Worm (Caenorhabditis elegans): ENCODE data around the gene sup-1.

sup-1 gene

ce11 chrIII:11696273-11696672 lies 41.2 kb downstream of the sup-1 start, which contains the start of gene Y41C4A.6:
Gene Y41C4A.6, plus strand, starts transcription at chrIII:11696573.
- TF ChIP-seq daf-12 (tag; optimal IDR thresholded peaks at IDR 0.05) (no peak), nhr-23 (tag; optimal IDR thresholded peaks at IDR 0.05) (no peak), lsy-12 (tag; optimal IDR thresholded peaks at IDR 0.05) (no peak), skn-1 (tag; optimal IDR thresholded peaks at IDR 0.05) (no peak), lin-39 (tag; optimal IDR thresholded peaks at IDR 0.05) (no peak), ceh-16 (tag; optimal IDR thresholded peaks at IDR 0.05) (no peak), nhr-11 (tag; optimal IDR thresholded peaks at IDR 0.05) (no peak), aly-2 (tag; optimal IDR thresholded peaks at IDR 0.05) (no peak), fos-1 (tag; optimal IDR thresholded peaks at IDR 0.05) (no peak), sea-2 (GFP tag; optimal IDR thresholded peaks at IDR 0.05) (no peak), hmg-11 (tag; optimal IDR thresholded peaks at IDR 0.05) (no peak), nfya-1 (tag; optimal IDR thresholded peaks at IDR 0.05; ENCODE audit: insufficient read depth) (no peak), nhr-237 (tag; optimal IDR thresholded peaks at IDR 0.05) (no peak)

- no peak for TF ChIP-seq ZK546.5 (tag; optimal IDR thresholded peaks at IDR 0.05)
- TF ChIP-seq pqm-1 (tag; optimal IDR thresholded peaks at IDR 0.05) = no peak
- no peak for TF ChIP-seq ceh-16 (tag; optimal IDR thresholded peaks at IDR 0.05)
- TF ChIP-seq unc-39 (tag; optimal IDR thresholded peaks at IDR 0.05) = no peak
- no peak for TF ChIP-seq mml-1 (tag; optimal IDR thresholded peaks at IDR 0.05)
- no peak for TF ChIP-seq lin-15B (tag; optimal IDR thresholded peaks at IDR 0.05)
- no peak for TF ChIP-seq elt-3 (tag; optimal IDR thresholded peaks at IDR 0.05)
- TF ChIP-seq daf-12 (tag; optimal IDR thresholded peaks at IDR 0.05) = no peak
- no peak for TF ChIP-seq ceh-9 (tag; optimal IDR thresholded peaks at IDR 0.05)
- TF ChIP-seq lsy-12 (tag; optimal IDR thresholded peaks at IDR 0.05) = no peak
- no peak for TF ChIP-seq mdl-1 (tag; optimal IDR thresholded peaks at IDR 0.05)
- no peak for TF ChIP-seq hmg-11 (tag; optimal IDR thresholded peaks at IDR 0.05)
- no peak for TF ChIP-seq lin-39 (tag; optimal IDR thresholded peaks at IDR 0.05)
- no peak for TF ChIP-seq tbx-2 (tag; optimal IDR thresholded peaks at IDR 0.05)
- no peak for TF ChIP-seq nfya-1 (tag; optimal IDR thresholded peaks at IDR 0.05; ENCODE audit: insufficient read depth)
- TF ChIP-seq ztf-4 (tag; optimal IDR thresholded peaks at IDR 0.05) = no peak
- TF ChIP-seq R02D3.7 (tag; optimal IDR thresholded peaks at IDR 0.05) = no peak
- no peak for TF ChIP-seq nhr-28 (tag; optimal IDR thresholded peaks at IDR 0.05)
- TF ChIP-seq egl-5 (tag; optimal IDR thresholded peaks at IDR 0.05) = no peak
Measured at ce11 chrIII:11694975-11695374, 42.5 kb downstream of the sup-1 start, which contains the start of gene Y41C4A.22. Gene Y41C4A.22, plus strand, starts transcription at chrIII:11695275.

ce11 chrIII:11694506-11694947 lies 42.9 kb downstream of the sup-1 start:
- TF ChIP-seq nfya-1 (tag; optimal IDR thresholded peaks at IDR 0.05; ENCODE audit: insufficient read depth) (no peak), nhr-25 (tag; optimal IDR thresholded peaks at IDR 0.05) (no peak), ztf-4 (tag; optimal IDR thresholded peaks at IDR 0.05) (no peak), zag-1 (tag; optimal IDR thresholded peaks at IDR 0.05) (no peak), hmg-11 (tag; optimal IDR thresholded peaks at IDR 0.05) (no peak), ama-1 (optimal IDR thresholded peaks at IDR 0.05) (peak; percentile 45), pha-4 (tag; optimal IDR thresholded peaks at IDR 0.05) (no peak), elt-2 (tag; optimal IDR thresholded peaks at IDR 0.05) (peak; percentile 32), ztf-11 (tag; optimal IDR thresholded peaks at IDR 0.05) (no peak), fos-1 (tag; optimal IDR thresholded peaks at IDR 0.05) (no peak), jun-1 (tag; optimal IDR thresholded peaks at IDR 0.05) (no peak), nhr-43 (tag; optimal IDR thresholded peaks at IDR 0.05; ENCODE audit: poor library complexity, severe bottlenecking) (peak; percentile 12), nhr-77 (tag; optimal IDR thresholded peaks at IDR 0.05) (peak; percentile 51), mdl-1 (tag; optimal IDR thresholded peaks at IDR 0.05) (no peak), unc-39 (tag; optimal IDR thresholded peaks at IDR 0.05) (no peak), fkh-10 (GFP tag; optimal IDR thresholded peaks at IDR 0.05) (no peak), daf-12 (tag; optimal IDR thresholded peaks at IDR 0.05) (no peak), elt-3 (tag; optimal IDR thresholded peaks at IDR 0.05) (no peak), aly-2 (tag; optimal IDR thresholded peaks at IDR 0.05) (peak; percentile 63), nhr-11 (tag; optimal IDR thresholded peaks at IDR 0.05) (no peak), nhr-23 (tag; optimal IDR thresholded peaks at IDR 0.05) (no peak), lin-39 (tag; optimal IDR thresholded peaks at IDR 0.05) (no peak), pqm-1 (tag; optimal IDR thresholded peaks at IDR 0.05) (no peak), egl-5 (tag; optimal IDR thresholded peaks at IDR 0.05) (no peak), ceh-28 (tag; optimal IDR thresholded peaks at IDR 0.05) (no peak)

- TF ChIP-seq hmg-11 (tag; optimal IDR thresholded peaks at IDR 0.05) (peak; percentile 6), sea-2 (GFP tag; optimal IDR thresholded peaks at IDR 0.05) (no peak), R02D3.7 (tag; optimal IDR thresholded peaks at IDR 0.05) (no peak)
Measured at ce11 chrIII:11692380-11692779, 45.0 kb downstream of the sup-1 start.

Measured in whole organism, L3 larva.